Worm (Caenorhabditis elegans): Measurements from ENCODE around the gene nspa-8.

nspa-8 gene

ce11 chrV:14830267-14831175 lies 3.7 kb upstream of the nspa-8 start (continued):
- TF ChIP-seq nhr-25 (tag; optimal IDR thresholded peaks at IDR 0.05; ENCODE audit: borderline replicate concordance, insufficient read depth) (peak; percentile 9), spr-3 (GFP tag; optimal IDR thresholded peaks at IDR 0.05) (no peak), madf-5 (GFP tag; IDR thresholded peaks at IDR 0.05) (no peak), dve-1 (tag; optimal IDR thresholded peaks at IDR 0.05; ENCODE audit: insufficient read depth) (peak; percentile 73), skn-1 (tag; optimal IDR thresholded peaks at IDR 0.05) (no peak), nhr-41 (GFP tag; IDR thresholded peaks at IDR 0.05) (no peak), F49E8.2 (tag; optimal IDR thresholded peaks at IDR 0.05; ENCODE audit: borderline replicate concordance) (no peak), snpc-4 (tag; optimal IDR thresholded peaks at IDR 0.05) (no peak), pha-4 (GFP tag; IDR thresholded peaks at IDR 0.05) (no peak), pha-4 (tag; optimal IDR thresholded peaks at IDR 0.05) (no peak), F26F4.8 (GFP tag; conservative IDR thresholded peaks at IDR 0.05) (no peak), cey-2 (tag; optimal IDR thresholded peaks at IDR 0.05; ENCODE audit: borderline replicate concordance, insufficient read depth) (no peak), nhr-6 (tag; optimal IDR thresholded peaks at IDR 0.05) (peak; percentile 51), ceh-28 (tag; optimal IDR thresholded peaks at IDR 0.05) (no peak), ztf-7 (tag; optimal IDR thresholded peaks at IDR 0.05) (no peak), dmd-6 (GFP tag; IDR thresholded peaks at IDR 0.05) (peak; percentile 69), T20F7.1 (GFP tag; optimal IDR thresholded peaks at IDR 0.05) (peak; percentile 54), ama-1 (optimal IDR thresholded peaks at IDR 0.05) (no peak), nhr-111 (GFP tag; optimal IDR thresholded peaks at IDR 0.05) (no peak), saeg-2 (GFP tag; IDR thresholded peaks at IDR 0.05) (no peak), aly-2 (tag; optimal IDR thresholded peaks at IDR 0.05) (no peak), madf-9 (GFP tag; conservative IDR thresholded peaks at IDR 0.05) (no peak), lin-38 (GFP tag; IDR thresholded peaks at IDR 0.05) (0 out of 2 replicates have a peak, but pooled peaks have one; percentile 6), hmg-1.1 (GFP tag; IDR thresholded peaks at IDR 0.05) (no peak), pqm-1 (tag; optimal IDR thresholded peaks at IDR 0.05) (peak; percentile 80), dpl-1 (GFP tag; optimal IDR thresholded peaks at IDR 0.05) (no peak), jun-1 (tag; optimal IDR thresholded peaks at IDR 0.05) (no peak), unc-130 (GFP tag; optimal IDR thresholded peaks at IDR 0.05) (no peak), daf-8 (GFP tag; IDR thresholded peaks at IDR 0.05) (no peak), egl-43 (GFP tag; IDR thresholded peaks at IDR 0.05) (peak; percentile 25; the same call in 1 of the 2 replicates), unc-39 (tag; optimal IDR thresholded peaks at IDR 0.05) (no peak), duxl-1 (tag; optimal IDR thresholded peaks at IDR 0.05; ENCODE audit: poor library complexity) (no peak), lin-1 (GFP tag; IDR thresholded peaks at IDR 0.05) (no peak), nhr-42 (GFP tag; IDR thresholded peaks at IDR 0.05) (no peak), dmd-9 (GFP tag; IDR thresholded peaks at IDR 0.05) (no peak), lin-29 (GFP tag; IDR thresholded peaks at IDR 0.05) (no peak), mdl-1 (tag; optimal IDR thresholded peaks at IDR 0.05) (no peak), vab-7 (GFP tag; IDR thresholded peaks at IDR 0.05) (no peak), mes-2 (tag; optimal IDR thresholded peaks at IDR 0.05; ENCODE audit: poor library complexity, severe bottlenecking) (peak; percentile 48), zip-11 (GFP tag; IDR thresholded peaks at IDR 0.05) (no peak), snpc-1.2 (GFP tag; IDR thresholded peaks at IDR 0.05) (peak; percentile 44; the same call in 1 of the 2 replicates), tag-97 (GFP tag; IDR thresholded peaks at IDR 0.05) (no peak), hif-1 (tag; optimal IDR thresholded peaks at IDR 0.05) (no peak), lim-7 (GFP tag; IDR thresholded peaks at IDR 0.05) (no peak), ctbp-1 (GFP tag; IDR thresholded peaks at IDR 0.05) (no peak), ces-1 (GFP tag; optimal IDR thresholded peaks at IDR 0.05) (no peak), hlh-30 (tag; optimal IDR thresholded peaks at IDR 0.05; ENCODE audit: insufficient read depth) (no peak)
